Worm (Caenorhabditis elegans): ENCODE measurements around the gene srh-245.

- TF ChIP-seq mdl-1 (tag; optimal IDR thresholded peaks at IDR 0.05) (no peak), egl-27 (tag; optimal IDR thresholded peaks at IDR 0.05) (no peak), pqm-1 (tag; optimal IDR thresholded peaks at IDR 0.05) (no peak), fkh-2 (tag; optimal IDR thresholded peaks at IDR 0.05) (no peak), ztf-11 (tag; optimal IDR thresholded peaks at IDR 0.05) (no peak), fos-1 (tag; optimal IDR thresholded peaks at IDR 0.05) (no peak), R02D3.7 (tag; optimal IDR thresholded peaks at IDR 0.05) (no peak), nhr-28 (tag; optimal IDR thresholded peaks at IDR 0.05) (no peak), unc-62 (GFP tag; optimal IDR thresholded peaks at IDR 0.05) (no peak), skn-1 (tag; optimal IDR thresholded peaks at IDR 0.05) (no peak)
Measured at ce11 chrV:671342-671741, 15.6 kb upstream of the srh-245 start, which contains the start of gene sru-24.

Data from whole organism, L3 larva.